Worm (Caenorhabditis elegans) whole organism, L4/young adult: Measurements from ENCODE around the gene K10C2.8.

Source experiments
- W03F9.2 ChIP-seq: fragments of 150-350 bp; optimal IDR thresholded peaks from 2 replicates; lab custom pipeline; 2014; ENCODE audit warnings: missing biosample characterization, missing genetic modification characterization
- dao-5 ChIP-seq: sonication (generic microtip); optimal IDR thresholded peaks from 2 replicates; lab custom pipeline; 2016; ENCODE audit warnings: missing genotype, missing genetic modification characterization, moderate library complexity, missing compliant biosample characterization
- him-1 ChIP-seq: sonication (generic microtip); optimal IDR thresholded peaks from 2 replicates; lab custom pipeline; 2016; ENCODE audit warnings: missing genotype, missing genetic modification reagents, missing genetic modification characterization, missing compliant biosample characterization

DNA sequence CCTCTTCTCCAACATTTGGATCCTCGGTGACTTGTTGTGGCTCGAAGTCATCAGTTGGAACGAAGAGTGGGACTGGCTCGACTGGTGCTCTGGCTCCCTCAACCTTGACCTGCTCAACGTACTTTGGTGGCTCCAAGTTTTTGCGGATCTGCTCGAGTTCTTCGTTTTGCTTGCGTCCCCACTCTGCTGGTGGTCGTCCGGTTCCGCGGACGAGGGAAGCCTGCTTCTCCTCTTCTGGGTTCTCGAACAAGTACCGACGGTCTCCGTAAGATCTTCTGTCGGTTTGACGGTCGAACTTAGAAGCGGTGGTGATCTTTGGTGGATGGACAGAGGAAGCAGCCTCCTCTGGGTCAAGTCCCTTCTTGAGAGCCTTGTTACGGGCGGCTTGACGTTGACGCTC is 28.7 kb downstream of the K10C2.8 start:
- TF ChIP-seq him-1 (tag; lab: Kevin White, UChicago): no peak
- TF ChIP-seq dao-5: no peak
- no peak for TF ChIP-seq W03F9.2
